Fruit fly (Drosophila melanogaster): ENCODE results near the gene Lcch3.

Gene Lcch3

dm6 chrX:15969577-15969976 lies 44.7 kb downstream of the Lcch3 start:
- no peak for TF ChIP-seq Abd-B (GFP tag; optimal IDR thresholded peaks at IDR 0.05)
- no peak for TF ChIP-seq sv (GFP tag; optimal IDR thresholded peaks at IDR 0.05)
- TF ChIP-seq Dif (GFP tag; optimal IDR thresholded peaks at IDR 0.05; ENCODE audit: partially characterized antibody) = no peak
- no peak for TF ChIP-seq GATAd (GFP tag; optimal IDR thresholded peaks at IDR 0.05)
- TF ChIP-seq Hr78 (GFP tag; optimal IDR thresholded peaks at IDR 0.05) = no peak
- TF ChIP-seq br (GFP tag; optimal IDR thresholded peaks at IDR 0.05) = no peak
- no peak for TF ChIP-seq Vsx2 (GFP tag; optimal IDR thresholded peaks at IDR 0.05; ENCODE audit: partially characterized antibody)

dm6 chrX:15971574-15971973 lies 46.7 kb downstream of the Lcch3 start:
- no peak for TF ChIP-seq Myc (optimal IDR thresholded peaks at IDR 0.05)
- TF ChIP-seq Vsx2 (GFP tag; optimal IDR thresholded peaks at IDR 0.05; ENCODE audit: partially characterized antibody) = no peak
- TF ChIP-seq psq (GFP tag; optimal IDR thresholded peaks at IDR 0.05) = no peak

dm6 chrX:15973157-15973774 lies 48.4 kb downstream of the Lcch3 start, which contains the start of gene mmd:
TSS of gene mmd (minus strand) at chrX:15973159.
- no peak for TF ChIP-seq CrebA (GFP tag; optimal IDR thresholded peaks at IDR 0.05; ENCODE audit: borderline replicate concordance)
- no peak for TF ChIP-seq Hr83 (GFP tag; optimal IDR thresholded peaks at IDR 0.05; ENCODE audit: poor library complexity, severe bottlenecking)
- TF ChIP-seq dsf (GFP tag; optimal IDR thresholded peaks at IDR 0.05; ENCODE audit: borderline replicate concordance) = no peak
- TF ChIP-seq psq (GFP tag; optimal IDR thresholded peaks at IDR 0.05) = no peak
- no peak for TF ChIP-seq tai (GFP tag; optimal IDR thresholded peaks at IDR 0.05)
- no peak for TF ChIP-seq br (GFP tag; optimal IDR thresholded peaks at IDR 0.05)
- no peak for TF ChIP-seq foxo (GFP tag; optimal IDR thresholded peaks at IDR 0.05)
- no peak for TF ChIP-seq GATAd (GFP tag; optimal IDR thresholded peaks at IDR 0.05)
- TF ChIP-seq Sp1 (GFP tag; optimal IDR thresholded peaks at IDR 0.05) = no peak

- TF ChIP-seq lola (GFP tag; optimal IDR thresholded peaks at IDR 0.05) = no peak
- TF ChIP-seq Hr78 (GFP tag; optimal IDR thresholded peaks at IDR 0.05) = no peak
- no peak for TF ChIP-seq dmrt93B (GFP tag; optimal IDR thresholded peaks at IDR 0.05)
- no peak for TF ChIP-seq woc (GFP tag; optimal IDR thresholded peaks at IDR 0.05)
- TF ChIP-seq psq (GFP tag; optimal IDR thresholded peaks at IDR 0.05) = no peak
- TF ChIP-seq Myc (optimal IDR thresholded peaks at IDR 0.05) = no peak
- TF ChIP-seq br (GFP tag; optimal IDR thresholded peaks at IDR 0.05) = no peak
- TF ChIP-seq Sp1 (GFP tag; optimal IDR thresholded peaks at IDR 0.05) = no peak
- no peak for TF ChIP-seq Dfd (GFP tag; optimal IDR thresholded peaks at IDR 0.05)
- TF ChIP-seq brk (GFP tag; optimal IDR thresholded peaks at IDR 0.05) = no peak
- no peak for TF ChIP-seq CG9705 (GFP tag; optimal IDR thresholded peaks at IDR 0.05)
- TF ChIP-seq OdsH (GFP tag; optimal IDR thresholded peaks at IDR 0.05) = no peak
These were observed 49.2 kb downstream of the Lcch3 start, which contains the start of gene Or13a for dm6 chrX:15974125-15974524. TSS of gene Or13a (plus strand) at chrX:15974425.

dm6 chrX:15976568-15976967 lies 51.7 kb downstream of the Lcch3 start, which contains the start of gene CG42766:
TSS of gene CG42766 (plus strand) at chrX:15976868.
- TF ChIP-seq Vsx2 (GFP tag; optimal IDR thresholded peaks at IDR 0.05; ENCODE audit: partially characterized antibody) (no peak), brk (GFP tag; optimal IDR thresholded peaks at IDR 0.05) (no peak), Dfd (GFP tag; optimal IDR thresholded peaks at IDR 0.05) (no peak), usp (GFP tag; optimal IDR thresholded peaks at IDR 0.05) (no peak), HLH106 (tag; optimal IDR thresholded peaks at IDR 0.05) (no peak), CG9705 (GFP tag; optimal IDR thresholded peaks at IDR 0.05) (no peak), GATAd (GFP tag; optimal IDR thresholded peaks at IDR 0.05) (no peak), jim (GFP tag; optimal IDR thresholded peaks at IDR 0.05) (no peak)

All from whole organism, wandering third instar larva.